Fruit fly (Drosophila melanogaster): ENCODE measurements around the gene CG14811.

The CG14811 gene

dm6 chrX:1773532-1774346, 48.4 kb downstream of the CG14811 start, which contains the start of the genes prage and Adar (continued):
- no peak for TF ChIP-seq E2f1 (GFP tag; IDR thresholded peaks at IDR 0.05)
- TF ChIP-seq sr (GFP tag; IDR thresholded peaks at IDR 0.05), result no peak
- TF ChIP-seq CG4617 (GFP tag; optimal IDR thresholded peaks at IDR 0.05; ENCODE audit: borderline replicate concordance), result peak; percentile 47
- TF ChIP-seq jing (GFP tag; optimal IDR thresholded peaks at IDR 0.05), result no peak
- no peak for TF ChIP-seq CG7786 (GFP tag; optimal IDR thresholded peaks at IDR 0.05)
- TF ChIP-seq repo (GFP tag; optimal IDR thresholded peaks at IDR 0.05), result no peak
- no peak for TF ChIP-seq Hand (GFP tag; optimal IDR thresholded peaks at IDR 0.05)
- TF ChIP-seq vvl (GFP tag; IDR thresholded peaks at IDR 0.05), result no peak
- no peak for TF ChIP-seq CG12299 (tag; optimal IDR thresholded peaks at IDR 0.05)
- no peak for TF ChIP-seq CG1024 (GFP tag; IDR thresholded peaks at IDR 0.05)
- TF ChIP-seq CG18764 (GFP tag; optimal IDR thresholded peaks at IDR 0.05), result no peak
- no peak for TF ChIP-seq CG6654 (GFP tag; optimal IDR thresholded peaks at IDR 0.05)
- no peak for TF ChIP-seq gsb-n (tag; optimal IDR thresholded peaks at IDR 0.05)
- TF ChIP-seq Atf6 (GFP tag; IDR thresholded peaks at IDR 0.05), result no peak
- no peak for TF ChIP-seq gcm (GFP tag; optimal IDR thresholded peaks at IDR 0.05)
- no peak for TF ChIP-seq Drgx (GFP tag; IDR thresholded peaks at IDR 0.05)
- TF ChIP-seq tap (tag; optimal IDR thresholded peaks at IDR 0.05), result no peak
- no peak for TF ChIP-seq Oaz (GFP tag; IDR thresholded peaks at IDR 0.05)
- TF ChIP-seq fd102C (GFP tag; optimal IDR thresholded peaks at IDR 0.05), result no peak
- TF ChIP-seq org-1 (GFP tag; optimal IDR thresholded peaks at IDR 0.05), result no peak
- no peak for TF ChIP-seq CG14014 (GFP tag; IDR thresholded peaks at IDR 0.05)
- no peak for TF ChIP-seq CG6175 (GFP tag; IDR thresholded peaks at IDR 0.05)
- no peak for TF ChIP-seq fd64A (GFP tag; optimal IDR thresholded peaks at IDR 0.05)
- no peak for TF ChIP-seq chm (GFP tag; IDR thresholded peaks at IDR 0.05)
- TF ChIP-seq h (optimal IDR thresholded peaks at IDR 0.05), result no peak
- TF ChIP-seq CG6254 (GFP tag; optimal IDR thresholded peaks at IDR 0.05), result no peak
- no peak for TF ChIP-seq emc (GFP tag; optimal IDR thresholded peaks at IDR 0.05)
- TF ChIP-seq NFAT (GFP tag; IDR thresholded peaks at IDR 0.05), result no peak
- TF ChIP-seq CG10147 (GFP tag; optimal IDR thresholded peaks at IDR 0.05), result no peak
- peak; percentile 67 for TF ChIP-seq CG8478 (optimal IDR thresholded peaks at IDR 0.05)
- no peak for TF ChIP-seq run (tag; optimal IDR thresholded peaks at IDR 0.05)
- TF ChIP-seq Jarid2 (GFP tag; optimal IDR thresholded peaks at IDR 0.05), result no peak
- TF ChIP-seq tna (GFP tag; IDR thresholded peaks at IDR 0.05; ENCODE audit: partially characterized antibody), result peak; percentile 51
- no peak for TF ChIP-seq CG2116 (GFP tag; optimal IDR thresholded peaks at IDR 0.05)
- TF ChIP-seq CG14965 (GFP tag; optimal IDR thresholded peaks at IDR 0.05; ENCODE audit: borderline replicate concordance), result no peak
- TF ChIP-seq CG13424 (tag; optimal IDR thresholded peaks at IDR 0.05), result no peak
- TF ChIP-seq H15 (GFP tag; IDR thresholded peaks at IDR 0.05), result no peak
- TF ChIP-seq CG7271 (tag; optimal IDR thresholded peaks at IDR 0.05), result no peak
- no peak for TF ChIP-seq kay (GFP tag; optimal IDR thresholded peaks at IDR 0.05)
- no peak for TF ChIP-seq CHES-1-like (GFP tag; optimal IDR thresholded peaks at IDR 0.05)
- TF ChIP-seq CG10209 (GFP tag; optimal IDR thresholded peaks at IDR 0.05), result no peak
- TF ChIP-seq zen2 (GFP tag; IDR thresholded peaks at IDR 0.05; ENCODE audit: partially characterized antibody), result peak; percentile 80
- TF ChIP-seq sens-2 (GFP tag; IDR thresholded peaks at IDR 0.05), result peak; percentile 59; the same call in 1 of the 2 replicates
- no peak for TF ChIP-seq vfl (GFP tag; optimal IDR thresholded peaks at IDR 0.05)
- no peak for TF ChIP-seq croc (GFP tag; conservative IDR thresholded peaks at IDR 0.05)
- no peak for TF ChIP-seq CG11560 (tag; IDR thresholded peaks at IDR 0.05)
- peak; percentile 64; the same call in 2 of the 3 replicates for TF ChIP-seq Doc3 (GFP tag; IDR thresholded peaks at IDR 0.05; ENCODE audit: partially characterized antibody)
- TF ChIP-seq Mrtf (GFP tag; IDR thresholded peaks at IDR 0.05), result no peak
- TF ChIP-seq CG9437 (GFP tag; optimal IDR thresholded peaks at IDR 0.05), result no peak
- TF ChIP-seq maf-S (GFP tag; optimal IDR thresholded peaks at IDR 0.05), result no peak
- no peak for TF ChIP-seq CG4854 (GFP tag; optimal IDR thresholded peaks at IDR 0.05)
